Fruit fly (Drosophila melanogaster): ENCODE data around the gene CG31109.

dm6 chr3R:25078665-25079064 is 24.2 kb upstream of the CG31109 start:
- TF ChIP-seq CG8478 (optimal IDR thresholded peaks at IDR 0.05) (no peak), CTCF (optimal IDR thresholded peaks at IDR 0.05) (no peak)
